Fruit fly (Drosophila melanogaster): ENCODE data around the gene Mon1.

Mon1 gene

DNA sequence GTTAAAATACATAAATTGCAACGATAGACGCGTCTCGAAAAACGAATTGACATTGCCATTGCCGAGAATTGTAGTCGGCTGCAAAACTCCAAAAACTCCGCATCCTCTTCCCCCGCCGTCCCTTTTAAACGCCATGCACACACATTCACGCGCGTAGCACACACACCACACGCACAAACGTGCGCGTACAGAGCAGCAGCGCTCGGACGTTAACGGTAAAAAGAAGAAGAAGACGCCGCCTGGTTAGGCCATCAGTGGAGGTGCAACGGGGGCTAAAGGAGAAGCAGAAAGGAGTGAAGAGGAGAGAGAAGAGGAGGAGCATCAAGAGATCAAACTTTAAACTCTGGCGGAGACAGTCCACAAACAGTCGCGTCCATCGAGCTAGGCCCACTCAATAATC lies 28.2 kb upstream of the Mon1 start:
- TF ChIP-seq noc (tag; optimal IDR thresholded peaks at IDR 0.05) = no peak

- TF ChIP-seq noc (tag; optimal IDR thresholded peaks at IDR 0.05) = no peak
Measured at dm6 chr2L:4823797-4824196, 26.6 kb upstream of the Mon1 start.

DNA sequence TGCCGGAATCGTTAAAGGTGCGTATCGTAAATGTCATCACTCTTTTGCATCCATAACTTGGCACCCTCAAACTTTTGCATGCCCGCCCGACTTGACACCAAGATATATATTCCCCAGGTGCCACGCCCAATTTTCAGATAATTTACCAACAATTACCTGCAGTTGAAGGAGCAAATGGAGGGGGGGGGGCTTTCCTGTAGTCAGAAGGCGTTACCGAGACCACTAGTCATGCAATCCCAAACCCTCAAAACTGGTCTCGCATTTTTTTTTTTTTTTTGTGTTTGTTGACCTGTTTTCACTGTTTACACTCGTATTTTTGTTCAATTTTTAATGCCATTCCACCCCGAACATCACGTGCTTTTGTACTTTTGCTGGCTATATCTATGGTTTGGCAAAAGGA lies 24.7 kb upstream of the Mon1 start:
- TF ChIP-seq noc (tag; optimal IDR thresholded peaks at IDR 0.05) = no peak

dm6 chr2L:4829040-4829439 lies 21.4 kb upstream of the Mon1 start:
- TF ChIP-seq noc (tag; optimal IDR thresholded peaks at IDR 0.05) = peak; percentile 69

DNA sequence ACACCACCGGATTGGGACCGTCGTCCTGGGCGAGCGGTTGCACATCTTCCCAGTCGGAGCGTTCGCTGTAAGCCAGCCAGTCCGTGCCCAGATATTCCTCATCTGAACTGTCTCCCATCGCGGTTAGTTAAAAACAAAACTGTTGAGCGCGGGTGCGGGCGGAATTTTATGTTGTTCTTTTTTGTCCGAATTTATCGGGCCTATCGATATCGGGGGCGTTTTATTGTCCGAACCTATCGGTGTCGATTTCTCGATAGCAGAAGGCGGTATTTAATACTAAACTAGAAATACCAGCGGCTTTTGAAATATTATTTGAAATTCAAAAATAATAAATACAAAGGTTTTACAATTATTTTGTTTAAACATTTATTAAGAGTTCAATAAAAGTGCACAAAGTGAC lies 20.0 kb upstream of the Mon1 start, which contains the start of gene Fnta:
Gene Fnta, minus strand, starts transcription at position 204 of the 400 bp plus-strand sequence.
- TF ChIP-seq noc (tag; optimal IDR thresholded peaks at IDR 0.05) = no peak

DNA sequence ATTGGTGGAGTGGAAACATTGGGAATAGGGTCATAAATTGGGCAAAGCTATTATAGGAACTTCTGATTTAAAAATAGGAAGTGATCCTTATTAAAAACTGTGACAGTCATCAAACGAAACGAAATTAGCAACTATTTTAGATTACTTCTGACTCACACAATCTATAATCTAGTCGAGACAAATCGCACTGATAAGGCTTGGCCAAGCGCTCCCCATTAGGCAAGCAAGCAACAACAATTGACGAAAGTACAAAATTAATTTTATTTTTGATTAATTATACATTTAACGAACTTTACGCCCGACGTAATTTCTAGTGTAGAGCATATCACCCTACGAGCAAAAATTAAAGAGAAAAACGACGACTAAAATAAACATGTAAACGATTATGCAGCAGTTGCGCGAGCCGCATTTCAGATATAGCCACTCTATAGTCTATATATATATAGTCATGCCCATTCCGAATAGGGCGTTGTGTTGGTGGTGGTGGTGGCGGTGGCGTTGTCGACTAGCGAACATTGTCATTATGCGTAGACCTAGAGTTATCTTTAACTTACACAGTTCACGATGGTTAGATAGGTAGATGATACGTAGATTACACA lies 15.3 kb upstream of the Mon1 start, which contains the start of gene Ir25a:
Gene Ir25a, minus strand, starts transcription at position 210 of the 599 bp plus-strand sequence.
- peak; percentile 9 for TF ChIP-seq noc (tag; optimal IDR thresholded peaks at IDR 0.05)

- no peak for TF ChIP-seq noc (tag; optimal IDR thresholded peaks at IDR 0.05)
Measured at dm6 chr2L:4836193-4836592, 14.2 kb upstream of the Mon1 start.

DNA sequence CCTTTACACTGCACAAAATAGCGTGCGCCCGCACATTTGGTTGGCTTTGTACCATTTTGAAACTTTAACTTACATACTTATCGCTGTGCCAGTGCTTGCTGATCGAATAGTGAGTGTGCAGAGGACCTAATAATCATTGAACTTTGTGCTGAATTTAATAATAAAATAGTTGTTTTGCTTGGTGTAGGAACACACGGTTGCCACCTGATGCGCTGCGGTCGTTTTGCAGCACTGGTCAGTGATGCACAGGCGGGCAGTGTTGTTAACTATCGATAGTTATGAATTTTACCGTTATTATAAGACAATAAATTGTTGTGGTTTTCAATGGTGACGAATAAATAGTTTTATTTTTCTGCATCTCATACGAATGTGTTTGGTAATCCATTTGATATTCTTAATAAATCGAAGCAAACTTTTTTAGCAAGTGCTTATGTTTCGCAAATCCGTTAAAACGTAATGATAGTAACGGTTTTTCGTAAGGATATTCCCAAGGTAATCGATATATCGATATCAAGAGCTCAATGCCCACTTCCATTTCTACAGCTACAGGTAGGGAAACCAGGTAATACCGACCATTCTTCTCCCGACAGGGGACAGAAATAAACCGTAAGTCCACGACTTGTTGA lies 12.6 kb upstream of the Mon1 start, which contains the start of the genes tank and CG12194:
Gene tank, minus strand, starts transcription at position 228 of the 626 bp plus-strand sequence.
Gene CG12194, plus strand, starts transcription at position 576 of the 626 bp plus-strand sequence.
- peak; percentile 89 for TF ChIP-seq noc (tag; optimal IDR thresholded peaks at IDR 0.05)

DNA sequence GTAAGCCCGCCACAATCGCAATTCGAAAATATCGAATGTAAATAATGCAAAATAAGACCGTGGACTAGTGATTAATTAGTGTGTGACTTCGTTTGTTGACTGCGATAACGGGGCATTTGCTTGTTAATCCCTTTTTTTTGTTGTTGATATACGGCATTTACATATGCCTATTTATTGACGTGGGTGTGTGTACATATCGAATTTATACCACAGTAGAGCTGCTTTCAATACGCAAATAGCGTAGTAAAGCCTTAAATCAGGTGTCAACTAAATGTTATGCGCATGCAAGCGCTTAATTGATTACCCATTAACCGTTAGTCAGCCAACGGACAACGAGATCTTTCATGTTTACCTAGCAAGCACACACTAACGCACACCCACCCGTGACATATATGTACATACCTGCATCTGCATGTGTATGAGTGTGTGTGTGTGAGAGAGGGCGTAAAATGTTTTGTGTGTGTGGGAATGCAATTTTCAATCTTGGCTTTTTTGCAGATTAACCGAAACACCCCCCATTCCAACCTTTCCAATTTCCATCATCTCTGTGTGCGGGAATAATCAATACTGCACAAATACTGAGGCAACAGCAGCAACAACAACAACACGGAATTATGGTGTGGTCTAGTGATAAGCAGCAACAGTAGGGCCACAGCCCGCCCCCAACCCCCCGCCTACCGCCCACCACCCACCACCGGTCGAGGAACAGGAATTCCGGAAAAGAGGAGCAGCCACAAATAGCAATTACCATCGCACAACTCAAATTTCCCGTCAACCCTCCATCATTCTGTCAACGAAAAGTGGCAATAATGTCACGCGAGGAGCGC lies 11.7 kb upstream of the Mon1 start:
- no peak for TF ChIP-seq noc (tag; optimal IDR thresholded peaks at IDR 0.05)

DNA sequence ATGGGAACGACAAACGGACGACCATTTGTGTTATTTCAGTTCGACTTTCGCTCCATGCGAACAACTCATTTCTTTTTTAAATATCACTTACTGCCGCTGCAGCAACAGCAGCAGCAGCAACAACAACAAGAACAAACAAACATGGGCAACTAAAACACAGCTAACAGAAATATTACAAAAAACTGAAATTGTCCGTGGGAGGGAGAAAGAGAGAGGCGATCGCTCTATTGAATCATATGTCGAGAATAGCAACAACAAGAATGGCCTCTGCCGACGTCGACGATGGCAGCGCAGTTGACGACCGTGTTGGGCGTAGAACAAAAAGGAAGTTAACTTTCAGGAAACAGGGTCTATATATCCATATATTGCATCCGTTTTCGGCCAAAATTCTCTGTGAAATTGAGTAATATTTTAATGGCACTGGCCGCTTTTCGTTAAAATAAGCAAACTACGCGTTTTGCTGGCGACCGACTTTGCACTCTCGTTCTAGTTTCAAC lies 3.8 kb upstream of the Mon1 start:
- TF ChIP-seq noc (tag; optimal IDR thresholded peaks at IDR 0.05) = no peak

DNA sequence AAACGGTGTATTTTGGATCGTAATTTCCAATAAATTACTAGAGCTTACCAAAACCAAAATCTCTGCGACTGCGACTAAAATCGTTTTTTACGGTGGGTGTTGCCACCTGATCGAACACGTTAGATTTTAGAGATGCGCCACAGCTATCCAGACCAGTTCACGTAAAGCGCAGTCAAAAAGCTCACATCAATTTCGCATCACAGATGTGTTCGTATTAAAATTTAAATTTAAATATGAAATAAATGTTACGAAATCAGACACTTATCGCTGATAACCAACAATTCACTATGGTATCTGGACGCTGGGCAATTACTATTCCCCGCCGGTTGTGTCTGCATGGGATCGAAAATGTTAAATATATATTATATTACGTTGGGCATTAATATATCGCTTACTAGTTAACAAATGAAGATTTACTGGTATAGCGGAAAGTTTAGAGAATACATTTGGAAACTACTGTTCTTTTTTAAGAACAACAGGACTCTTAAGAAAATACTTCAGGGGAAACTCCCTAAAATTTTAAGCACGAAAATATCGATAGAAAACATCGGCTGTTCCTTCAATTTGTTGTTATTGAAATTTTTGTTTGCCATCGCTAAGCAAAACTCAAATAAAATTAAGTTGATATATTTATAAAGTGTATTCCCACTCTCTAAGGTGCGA lies 3.1 kb upstream of the Mon1 start, which contains the start of the genes mxt and CG11927:
Gene mxt, minus strand, starts transcription at position 105 of the 663 bp plus-strand sequence.
Gene CG11927, plus strand, starts transcription at position 576 of the 663 bp plus-strand sequence.
- TF ChIP-seq noc (tag; optimal IDR thresholded peaks at IDR 0.05) = no peak

DNA sequence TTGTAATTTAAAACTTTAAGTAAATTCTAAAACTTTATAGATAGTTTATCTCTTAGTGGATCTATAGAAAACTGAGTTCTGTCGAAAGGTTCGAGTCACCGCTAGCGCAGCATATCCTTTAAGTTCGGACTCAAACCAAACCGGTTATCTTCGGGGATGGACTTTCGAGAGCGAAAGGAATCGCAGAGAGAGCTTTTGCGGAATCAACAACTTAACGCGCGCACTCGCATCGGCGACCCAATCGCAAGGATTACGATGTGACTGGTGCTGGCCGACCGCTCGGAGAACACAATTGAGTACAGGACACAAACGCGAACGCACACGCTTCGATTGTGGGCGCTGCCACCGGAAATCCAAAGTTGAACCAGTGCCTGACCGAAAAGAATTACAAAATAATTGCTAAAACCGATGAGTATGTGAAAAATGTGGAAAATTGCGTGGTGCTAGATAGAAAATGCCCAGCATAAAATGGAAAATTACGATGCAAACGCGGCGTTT lies 2.2 kb downstream of the Mon1 start, which contains the start of gene smog:
Gene smog, plus strand, starts transcription at position 260 of the 498 bp plus-strand sequence.
- no peak for TF ChIP-seq noc (tag; optimal IDR thresholded peaks at IDR 0.05)

- TF ChIP-seq noc (tag; optimal IDR thresholded peaks at IDR 0.05) = no peak
Measured at dm6 chr2L:4854822-4855221, 4.4 kb downstream of the Mon1 start.

DNA sequence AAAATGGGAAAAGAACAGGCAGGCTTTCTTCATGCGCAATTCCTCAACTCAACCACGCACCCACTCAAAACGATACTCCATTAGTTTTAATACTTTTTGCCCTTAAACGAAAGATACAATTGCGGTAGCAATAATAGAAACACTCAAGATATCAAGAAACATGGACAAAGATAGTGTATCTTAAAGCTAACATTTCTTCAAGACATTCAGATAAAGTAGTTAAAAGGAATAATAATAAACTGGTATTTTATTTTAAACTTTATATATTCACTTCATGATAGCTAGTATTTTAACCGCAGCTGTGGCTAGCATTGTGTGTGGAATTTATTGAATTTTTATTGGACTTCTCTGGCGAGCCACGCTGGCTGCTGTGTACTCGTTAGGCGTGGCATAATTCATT lies 5.7 kb downstream of the Mon1 start:
- TF ChIP-seq noc (tag; optimal IDR thresholded peaks at IDR 0.05) = peak; percentile 17

- TF ChIP-seq noc (tag; optimal IDR thresholded peaks at IDR 0.05) = no peak
Measured at dm6 chr2L:4861503-4861902, 11.1 kb downstream of the Mon1 start.
